Fruit fly (Drosophila melanogaster) whole organism, pupa: Measurements from ENCODE around the gene dgrn.

Experiments used
- CG10348 ChIP-seq: fragments of 200-800 bp; sonication (Bioruptor generic); IDR thresholded peaks from 2 replicates; pipeline ENCODE4 v1.3.6; 2022; ENCODE audit warnings: missing biosample characterization, missing genetic modification characterization
- CG12605 ChIP-seq: fragments of 200-800 bp; sonication (Bioruptor generic); IDR thresholded peaks from 2 replicates; pipeline ENCODE4 v1.3.6; 2022; ENCODE audit warnings: missing biosample characterization, missing genetic modification characterization
- CG4496 ChIP-seq: fragments of 200-800 bp; sonication (Bioruptor generic); IDR thresholded peaks from 3 replicates; pipeline ENCODE4 v1.3.6; 2022; ENCODE audit warnings: missing biosample characterization, missing genetic modification characterization
- CG8159 ChIP-seq: fragments of 200-800 bp; sonication (Bioruptor generic); optimal IDR thresholded peaks from 3 replicates; lab custom pipeline; 2018; ENCODE audit warnings: missing biosample characterization, mild to moderate bottlenecking, missing genetic modification characterization, moderate library complexity
- CG8301 ChIP-seq: fragments of 200-800 bp; sonication (Bioruptor generic); optimal IDR thresholded peaks from 2 replicates; lab custom pipeline; 2018; ENCODE audit warnings: missing biosample characterization, mild to moderate bottlenecking, missing genetic modification characterization
- CG9948 ChIP-seq: fragments of 200-800 bp; sonication (Bioruptor generic); optimal IDR thresholded peaks from 2 replicates; lab custom pipeline; 2018; ENCODE audit warnings: missing biosample characterization, mild to moderate bottlenecking, missing genetic modification characterization, moderate library complexity
- EcR ChIP-seq: fragments of 200-800 bp; sonication (Bioruptor generic); optimal IDR thresholded peaks from 3 replicates; lab custom pipeline; 2019; ENCODE audit warnings: missing biosample characterization, missing genetic modification characterization, mild to moderate bottlenecking, moderate library complexity, missing genetic modification reagents
- Ets98B ChIP-seq: fragments of 200-800 bp; sonication (Bioruptor generic); IDR thresholded peaks from 2 replicates; pipeline ENCODE4 v1.3.6; 2022; ENCODE audit warnings: missing biosample characterization, missing genetic modification characterization
- fd96Ca ChIP-seq: fragments of 200-800 bp; sonication (Bioruptor generic); IDR thresholded peaks from 3 replicates; pipeline ENCODE4 v1.3.6; 2022; ENCODE audit warnings: missing biosample characterization, missing genetic modification characterization

DNA sequence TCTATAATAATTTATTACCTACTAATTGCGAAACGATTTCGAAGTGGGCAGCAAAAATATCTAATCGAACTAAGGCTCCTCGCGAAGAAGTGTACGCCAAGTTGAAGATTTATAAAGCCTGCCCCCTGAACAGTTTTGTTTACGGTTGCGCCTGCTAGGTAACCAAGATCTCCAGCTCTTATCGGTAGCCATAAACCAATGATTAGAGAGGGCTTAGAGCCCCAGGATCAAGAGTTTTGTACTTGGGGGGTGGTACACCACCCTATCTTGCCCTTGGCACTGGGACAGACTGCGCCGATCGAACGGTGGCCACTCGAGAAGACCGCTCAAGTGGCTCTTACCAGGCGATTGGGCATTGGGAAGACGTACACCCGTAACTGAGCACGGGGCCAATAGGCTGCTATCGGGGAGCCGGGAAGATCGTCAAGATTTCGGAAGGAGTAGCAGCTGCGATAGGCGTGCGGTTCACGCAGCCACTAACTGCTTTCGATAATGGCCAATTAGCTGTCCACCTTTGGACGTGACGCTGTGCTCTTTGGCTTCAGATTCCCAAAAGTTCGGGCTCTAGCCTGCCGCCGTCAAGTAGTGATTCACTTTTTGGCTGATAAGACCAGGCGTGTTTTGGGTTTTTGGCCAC lies 8.0 kb downstream of the dgrn start:
- no peak for TF ChIP-seq EcR (GFP tag; lab: Kevin White, UChicago)
- TF ChIP-seq CG4496 (GFP tag; lab: Robert Waterston, UW): no peak
- no peak for TF ChIP-seq fd96Ca (GFP tag; lab: Robert Waterston, UW)
- no peak for TF ChIP-seq CG10348 (GFP tag; lab: Robert Waterston, UW)
- TF ChIP-seq Ets98B (GFP tag; lab: Robert Waterston, UW): no peak
- no peak for TF ChIP-seq CG9948
- TF ChIP-seq CG12605 (GFP tag; lab: Robert Waterston, UW): no peak
- no peak for TF ChIP-seq CG8301
- no peak for TF ChIP-seq CG8159 (tag; lab: Kevin White, UChicago)
